Fruit fly (Drosophila melanogaster) whole organism, embryonic: ENCODE measurements around the gene bsk.

Experiments
- Atf6 ChIP-seq: fragments of 200-800 bp; sonication (Bioruptor generic); IDR thresholded peaks from 2 replicates; pipeline ENCODE4 v1.3.6; 2022; ENCODE audit warnings: missing biosample characterization, missing genetic modification characterization
- B-H1 ChIP-seq: fragments of 200-800 bp; sonication (Bioruptor generic); IDR thresholded peaks from 3 replicates; pipeline ENCODE4 v1.3.6; 2022; ENCODE audit warnings: missing biosample characterization, missing genetic modification characterization
- BtbVII ChIP-seq: fragments of 200-800 bp; sonication (Bioruptor generic); optimal IDR thresholded peaks from 3 replicates; lab custom pipeline; 2017; ENCODE audit warnings: missing biosample characterization, mild to moderate bottlenecking, missing genetic modification characterization
- CG10431 ChIP-seq: fragments of 200-800 bp; sonication (Bioruptor generic); optimal IDR thresholded peaks from 3 replicates; lab custom pipeline; 2018; ENCODE audit warnings: missing biosample characterization, mild to moderate bottlenecking, missing genetic modification characterization
- CG10654 ChIP-seq: fragments of 200-800 bp; sonication (Bioruptor generic); optimal IDR thresholded peaks from 2 replicates; lab custom pipeline; 2016; ENCODE audit warnings: missing biosample characterization, missing genetic modification characterization
- CG11085 ChIP-seq: fragments of 200-800 bp; sonication (Bioruptor generic); IDR thresholded peaks from 2 replicates; pipeline ENCODE4 v1.3.6; 2022; ENCODE audit warnings: missing biosample characterization, missing genetic modification characterization
- CG1233 ChIP-seq: fragments of 200-800 bp; sonication (Bioruptor generic); optimal IDR thresholded peaks from 4 replicates; lab custom pipeline; 2018; ENCODE audit warnings: missing biosample characterization, mild to moderate bottlenecking, missing genetic modification characterization
- CG13296 ChIP-seq: fragments of 200-800 bp; sonication (Bioruptor generic); optimal IDR thresholded peaks from 3 replicates; lab custom pipeline; 2018; ENCODE audit warnings: missing biosample characterization, mild to moderate bottlenecking, missing genetic modification characterization
- CG14710 ChIP-seq: fragments of 200-800 bp; sonication (Bioruptor generic); optimal IDR thresholded peaks from 3 replicates; lab custom pipeline; 2019; ENCODE audit warnings: missing biosample characterization, mild to moderate bottlenecking, missing genetic modification characterization, moderate library complexity
- CG15011 ChIP-seq: fragments of 200-800 bp; sonication (Bioruptor generic); optimal IDR thresholded peaks from 3 replicates; lab custom pipeline; 2018; ENCODE audit warnings: missing biosample characterization, mild to moderate bottlenecking, missing genetic modification characterization
- CG15073 ChIP-seq: fragments of 200-800 bp; sonication (Bioruptor generic); optimal IDR thresholded peaks from 2 replicates; lab custom pipeline; 2016; ENCODE audit warnings: missing biosample characterization, missing genetic modification characterization
- CG1602 ChIP-seq: fragments of 200-800 bp; sonication (Bioruptor generic); optimal IDR thresholded peaks from 3 replicates; lab custom pipeline; 2016; ENCODE audit warnings: missing biosample characterization, missing genetic modification characterization
- CG16863 ChIP-seq: fragments of 200-800 bp; sonication (Bioruptor generic); optimal IDR thresholded peaks from 3 replicates; lab custom pipeline; 2016; ENCODE audit warnings: missing biosample characterization, missing genetic modification characterization
- CG17328 ChIP-seq: fragments of 200-800 bp; sonication (Bioruptor generic); IDR thresholded peaks from 2 replicates; pipeline ENCODE4 v1.3.6; 2022; ENCODE audit warnings: missing biosample characterization, missing genetic modification characterization
- CG17385 ChIP-seq: fragments of 200-800 bp; sonication (Bioruptor generic); optimal IDR thresholded peaks from 3 replicates; lab custom pipeline; 2018; ENCODE audit warnings: missing biosample characterization, mild to moderate bottlenecking, missing genetic modification characterization
- CG17829 ChIP-seq: fragments of 200-800 bp; optimal IDR thresholded peaks from 2 replicates; lab custom pipeline; 2019; ENCODE audit warnings: missing biosample characterization, mild to moderate bottlenecking, missing genetic modification characterization, moderate library complexity
- CG2678 ChIP-seq: fragments of 200-800 bp; sonication (Bioruptor generic); optimal IDR thresholded peaks from 3 replicates; lab custom pipeline; 2019; ENCODE audit warnings: missing biosample characterization, mild to moderate bottlenecking, missing genetic modification characterization, moderate library complexity
- CG31388 ChIP-seq: fragments of 200-800 bp; sonication (Bioruptor generic); optimal IDR thresholded peaks from 2 replicates; lab custom pipeline; 2016; ENCODE audit warnings: missing biosample characterization, missing genetic modification characterization
- CG33557 ChIP-seq: fragments of 200-800 bp; sonication (Bioruptor generic); optimal IDR thresholded peaks from 2 replicates; lab custom pipeline; 2019; ENCODE audit warnings: missing biosample characterization, mild to moderate bottlenecking, missing genetic modification characterization, moderate library complexity
- CG34376 ChIP-seq: fragments of 200-800 bp; sonication (Bioruptor generic); optimal IDR thresholded peaks from 2 replicates; lab custom pipeline; 2018; ENCODE audit warnings: missing biosample characterization, mild to moderate bottlenecking, missing genetic modification characterization
- CG6791 ChIP-seq: fragments of 200-800 bp; sonication (Bioruptor generic); IDR thresholded peaks from 3 replicates; pipeline ENCODE4 v1.3.6; 2022; ENCODE audit warnings: missing biosample characterization, missing genetic modification characterization; ENCODE audit not compliant: partially characterized antibody
- CG8281 ChIP-seq: fragments of 200-800 bp; sonication (Bioruptor generic); optimal IDR thresholded peaks from 2 replicates; lab custom pipeline; 2018; ENCODE audit warnings: missing biosample characterization, mild to moderate bottlenecking, missing genetic modification characterization, moderate library complexity
- CoRest ChIP-seq: fragments of 200-800 bp; sonication (Bioruptor generic); optimal IDR thresholded peaks from 3 replicates; lab custom pipeline; 2018; ENCODE audit warnings: missing biosample characterization, mild to moderate bottlenecking, missing genetic modification characterization, moderate library complexity
- Eip74EF ChIP-seq, 2 experiments: fragments of 200-800 bp in 1 of 2; fragments of >200 bp in 1 of 2; sonication (Bioruptor generic) in 1 of 2; optimal IDR thresholded peaks; 2 replicates each; lab custom pipeline; 2017 to 2019; ENCODE audit warnings: missing biosample characterization in 2 of 2, missing genetic modification characterization in 2 of 2, mild to moderate bottlenecking in 1 of 2, moderate library complexity in 1 of 2
- Elba2 ChIP-seq: fragments of 200-800 bp; sonication (Bioruptor generic); optimal IDR thresholded peaks from 3 replicates; lab custom pipeline; 2016; ENCODE audit warnings: missing biosample characterization, missing genetic modification characterization
- HLH3B ChIP-seq: fragments of 200-800 bp; sonication (Bioruptor generic); IDR thresholded peaks from 2 replicates; pipeline ENCODE4 v1.3.6; 2022; ENCODE audit warnings: missing biosample characterization, missing genetic modification characterization
- Hmx ChIP-seq: fragments of 200-800 bp; sonication (Bioruptor generic); optimal IDR thresholded peaks from 2 replicates; lab custom pipeline; 2016; ENCODE audit warnings: missing biosample characterization, missing genetic modification characterization
- Jarid2 ChIP-seq: fragments of 200-800 bp; sonication (Bioruptor generic); optimal IDR thresholded peaks from 3 replicates; lab custom pipeline; 2017; ENCODE audit warnings: mild to moderate bottlenecking, missing biosample characterization, missing genetic modification reagents, missing genetic modification characterization
- Nf-YC ChIP-seq: fragments of 200-800 bp; optimal IDR thresholded peaks from 3 replicates; lab custom pipeline; 2019; ENCODE audit warnings: missing biosample characterization, mild to moderate bottlenecking, missing genetic modification characterization, moderate library complexity
- Pdp1 ChIP-seq, 2 experiments: fragments of 200-800 bp; sonication (Bioruptor generic); optimal IDR thresholded peaks; 3 replicates each; lab custom pipeline; 2016; ENCODE audit warnings: missing biosample characterization in 2 of 2, missing genetic modification characterization in 2 of 2, mild to moderate bottlenecking in 1 of 2, moderate library complexity in 1 of 2
- Spps ChIP-seq: fragments of 200-800 bp; sonication (Bioruptor generic); optimal IDR thresholded peaks from 2 replicates; lab custom pipeline; 2018; ENCODE audit warnings: missing biosample characterization, mild to moderate bottlenecking, missing genetic modification characterization
- Tbp ChIP-seq: fragments of >200 bp; optimal IDR thresholded peaks from 2 replicates; lab custom pipeline; 2018; ENCODE audit warnings: missing biosample characterization, missing genetic modification characterization
- Usf ChIP-seq: fragments of 200-800 bp; sonication (Bioruptor generic); optimal IDR thresholded peaks from 2 replicates; lab custom pipeline; 2017; ENCODE audit warnings: missing genotype, missing biosample characterization, missing genetic modification characterization
- ash1 ChIP-seq: fragments of 200-800 bp; sonication (Bioruptor generic); optimal IDR thresholded peaks from 2 replicates; lab custom pipeline; 2018; ENCODE audit warnings: missing biosample characterization, mild to moderate bottlenecking, missing genetic modification characterization
- bcd ChIP-seq: fragments of 200-800 bp; sonication (Bioruptor generic); optimal IDR thresholded peaks from 2 replicates; lab custom pipeline; 2017; ENCODE audit warnings: missing biosample characterization, mild to moderate bottlenecking, missing genetic modification characterization
- chm ChIP-seq: fragments of 200-800 bp; sonication (Bioruptor generic); IDR thresholded peaks from 2 replicates; pipeline ENCODE4 v1.3.6; 2022; ENCODE audit warnings: missing biosample characterization, missing genetic modification characterization
- dati ChIP-seq: fragments of 200-800 bp; sonication (Bioruptor generic); IDR thresholded peaks from 2 replicates; pipeline ENCODE4 v1.3.6; 2022; ENCODE audit warnings: missing biosample characterization, missing genetic modification characterization
- dimm ChIP-seq: fragments of 200-800 bp; sonication (Bioruptor generic); IDR thresholded peaks from 2 replicates; pipeline ENCODE4 v1.3.6; 2022; ENCODE audit warnings: missing biosample characterization, missing genetic modification characterization
- fd102C ChIP-seq: fragments of 200-800 bp; sonication (Bioruptor generic); optimal IDR thresholded peaks from 2 replicates; lab custom pipeline; 2018; ENCODE audit warnings: missing biosample characterization, mild to moderate bottlenecking, missing genetic modification characterization, moderate library complexity
- gro ChIP-seq: fragments of 200-800 bp; sonication (Bioruptor generic); optimal IDR thresholded peaks from 2 replicates; lab custom pipeline; 2016; ENCODE audit warnings: missing biosample characterization, missing genetic modification characterization
- her ChIP-seq: fragments of 200-800 bp; sonication (Bioruptor generic); optimal IDR thresholded peaks from 2 replicates; lab custom pipeline; 2016; ENCODE audit warnings: missing biosample characterization, missing genetic modification characterization
- hth ChIP-seq: fragments of >200 bp; optimal IDR thresholded peaks from 2 replicates; lab custom pipeline; 2017; ENCODE audit warnings: inconsistent platforms
- jumu ChIP-seq: fragments of 200-800 bp; sonication (Bioruptor generic); optimal IDR thresholded peaks from 3 replicates; lab custom pipeline; 2016; ENCODE audit warnings: missing biosample characterization, missing genetic modification characterization
- kay ChIP-seq: fragments of 200-800 bp; sonication (Bioruptor generic); optimal IDR thresholded peaks from 2 replicates; lab custom pipeline; 2016; ENCODE audit warnings: missing biosample characterization, missing genetic modification characterization
- lov ChIP-seq, 2 experiments: fragments of 200-800 bp in 1 of 2; fragments of >200 bp in 1 of 2; sonication (Bioruptor generic) in 1 of 2; IDR thresholded peaks in 1 of 2; optimal IDR thresholded peaks in 1 of 2; 2 replicates in 1 of 2; 3 replicates in 1 of 2; pipeline versions ENCODE4 v1.3.6 to Lab custom; 2017 to 2022; ENCODE audit warnings: missing biosample characterization in 1 of 2, missing genetic modification characterization in 1 of 2
- nom ChIP-seq: fragments of 200-800 bp; sonication (Bioruptor generic); optimal IDR thresholded peaks from 2 replicates; lab custom pipeline; 2017; ENCODE audit warnings: missing biosample characterization, missing genetic modification characterization, mild to moderate bottlenecking, moderate library complexity, missing genetic modification reagents
- odd ChIP-seq: fragments of 200-800 bp; sonication (Bioruptor generic); optimal IDR thresholded peaks from 2 replicates; lab custom pipeline; 2017; ENCODE audit warnings: missing biosample characterization, mild to moderate bottlenecking, missing genetic modification characterization
- pb ChIP-seq: fragments of 200-800 bp; sonication (Bioruptor generic); optimal IDR thresholded peaks from 3 replicates; lab custom pipeline; 2016; ENCODE audit warnings: missing biosample characterization, missing genetic modification characterization
- pita ChIP-seq: fragments of 200-800 bp; sonication (Bioruptor generic); optimal IDR thresholded peaks from 2 replicates; lab custom pipeline; 2017; ENCODE audit warnings: missing biosample characterization, mild to moderate bottlenecking, missing genetic modification characterization
- slbo ChIP-seq: fragments of 200-800 bp; sonication (Bioruptor generic); IDR thresholded peaks from 2 replicates; pipeline ENCODE4 v1.3.6; 2022; ENCODE audit warnings: missing biosample characterization, missing genetic modification characterization
- yki ChIP-seq: fragments of >200 bp; optimal IDR thresholded peaks from 3 replicates; lab custom pipeline; 2018

The bsk gene

dm6 chr2L:10299810-10300147, 49.5 kb upstream of the bsk start, which contains the start of gene CYLD (continued):
- TF ChIP-seq Hmx (GFP tag; lab: Kevin White, UChicago): peak; percentile 32
- peak; percentile 16 for TF ChIP-seq CG15011 (GFP tag; lab: Kevin White, UChicago)
- TF ChIP-seq Eip74EF (GFP tag; optimal IDR thresholded peaks at IDR 0.05; lab: Kevin White, UChicago): peak in 1 of 2 experiments; percentile 64
- peak; percentile 44; the same call in 1 of the 2 replicates for TF ChIP-seq HLH3B
- TF ChIP-seq bcd: no peak
- TF ChIP-seq CG13296: peak; percentile 72
- peak; percentile 63 for TF ChIP-seq Nf-YC
- no peak for TF ChIP-seq dati
- TF ChIP-seq yki: no peak
- TF ChIP-seq lov (optimal IDR thresholded peaks at IDR 0.05; lab: Kevin White, UChicago): no peak
- no peak; the same call in 2 of the 3 replicates for TF ChIP-seq lov (GFP tag; IDR thresholded peaks at IDR 0.05; lab: Robert Waterston, UW)
- peak; percentile 83 for TF ChIP-seq CG2678 (tag; lab: Kevin White, UChicago)
- peak; percentile 82 for TF ChIP-seq CG17328 (GFP tag; lab: Robert Waterston, UW)
- TF ChIP-seq CG11085 (GFP tag; lab: Robert Waterston, UW): no peak
- TF ChIP-seq hth (lab: Kevin White, UChicago): no peak
- TF ChIP-seq her: no peak
- peak; percentile 85 for TF ChIP-seq CG17829
- no peak for TF ChIP-seq fd102C (GFP tag; lab: Kevin White, UChicago)
- peak; percentile 13 for TF ChIP-seq CG10431 (GFP tag; lab: Kevin White, UChicago)
- TF ChIP-seq gro: no peak
- peak; percentile 75 for TF ChIP-seq CG17385 (GFP tag; lab: Kevin White, UChicago)
- peak; percentile 81 for TF ChIP-seq Atf6 (GFP tag; lab: Robert Waterston, UW)
- TF ChIP-seq CG6791: no peak
- no peak for TF ChIP-seq dimm (GFP tag; lab: Robert Waterston, UW)
- TF ChIP-seq Spps: peak; percentile 72
- peak; percentile 62 for TF ChIP-seq CG1233 (GFP tag; lab: Kevin White, UChicago)
- peak; percentile 41 for TF ChIP-seq BtbVII (GFP tag; lab: Kevin White, UChicago)
- peak; percentile 28 for TF ChIP-seq kay
- peak; percentile 59 for TF ChIP-seq CG1602
- peak; percentile 19 for TF ChIP-seq CG34376
- peak; percentile 14 for TF ChIP-seq CG8281 (tag; lab: Kevin White, UChicago)
- no peak for TF ChIP-seq Elba2
- TF ChIP-seq CG15073: no peak
- TF ChIP-seq Usf: no peak
- peak; percentile 75 for TF ChIP-seq CG14710
- peak; percentile 6 for TF ChIP-seq CG33557
- TF ChIP-seq Tbp: no peak
- peak in 1 of 2 experiments; percentile 26 for TF ChIP-seq Pdp1 (GFP tag; optimal IDR thresholded peaks at IDR 0.05; lab: Kevin White, UChicago)
- no peak for TF ChIP-seq pita
- TF ChIP-seq CG31388: peak; percentile 19
- TF ChIP-seq jumu: no peak
- peak; percentile 14 for TF ChIP-seq CG16863 (GFP tag; lab: Kevin White, UChicago)
- TF ChIP-seq chm (GFP tag; lab: Robert Waterston, UW): no peak
- no peak for TF ChIP-seq ash1 (GFP tag; lab: Kevin White, UChicago)
- peak; percentile 70 for TF ChIP-seq odd (GFP tag; lab: Kevin White, UChicago)
- no peak for TF ChIP-seq Jarid2 (GFP tag; lab: Kevin White, UChicago)
- peak; percentile 26 for TF ChIP-seq nom (GFP tag; lab: Kevin White, UChicago)
- TF ChIP-seq CG10654 (GFP tag; lab: Kevin White, UChicago): peak; percentile 61
- peak; percentile 61; the same call in 1 of the 3 replicates for TF ChIP-seq B-H1
- peak; percentile 74 for TF ChIP-seq CoRest (tag; lab: Kevin White, UChicago)
- TF ChIP-seq pb (GFP tag; lab: Kevin White, UChicago): no peak
- peak; percentile 77 for TF ChIP-seq slbo (GFP tag; lab: Robert Waterston, UW)
